Fruit fly (Drosophila melanogaster) whole organism, adult: ENCODE results near the gene CG15743.

ENCODE experiments used
- CG11617 ChIP-seq: fragments of 200-800 bp; sonication (Bioruptor generic); optimal IDR thresholded peaks from 2 replicates; lab custom pipeline; 2017; ENCODE audit warnings: mild to moderate bottlenecking, missing biosample characterization, missing genetic modification reagents, missing genetic modification characterization
- CG12768 ChIP-seq: fragments of 200-800 bp; sonication (Bioruptor generic); optimal IDR thresholded peaks from 2 replicates; lab custom pipeline; 2017; ENCODE audit warnings: missing biosample characterization, missing genetic modification characterization, mild to moderate bottlenecking, moderate library complexity, missing genetic modification reagents
- CG14711 ChIP-seq: fragments of 200-800 bp; sonication (Bioruptor generic); optimal IDR thresholded peaks from 2 replicates; lab custom pipeline; 2018; ENCODE audit warnings: missing biosample characterization, mild to moderate bottlenecking, missing genetic modification characterization, moderate library complexity
- CG1620 ChIP-seq: fragments of 200-800 bp; sonication (Bioruptor generic); optimal IDR thresholded peaks from 2 replicates; lab custom pipeline; 2016; ENCODE audit warnings: missing biosample characterization, missing genetic modification characterization
- CG33017 ChIP-seq: fragments of 200-800 bp; sonication (Bioruptor generic); optimal IDR thresholded peaks from 2 replicates; lab custom pipeline; 2018; ENCODE audit warnings: missing biosample characterization, mild to moderate bottlenecking, missing genetic modification characterization, moderate library complexity
- CG5204 ChIP-seq: fragments of 200-800 bp; sonication (Bioruptor generic); optimal IDR thresholded peaks from 2 replicates; lab custom pipeline; 2016; ENCODE audit warnings: missing biosample characterization, missing genetic modification characterization
- CG7045 ChIP-seq: fragments of 200-800 bp; sonication (Bioruptor generic); optimal IDR thresholded peaks from 2 replicates; lab custom pipeline; 2017; ENCODE audit warnings: missing biosample characterization, mild to moderate bottlenecking, missing genetic modification characterization
- CG7101 ChIP-seq: fragments of 200-800 bp; sonication (Bioruptor generic); optimal IDR thresholded peaks from 2 replicates; lab custom pipeline; 2018; ENCODE audit warnings: missing biosample characterization, mild to moderate bottlenecking, missing genetic modification characterization, moderate library complexity
- Clk ChIP-seq: fragments of 200-800 bp; sonication (Bioruptor generic); optimal IDR thresholded peaks from 2 replicates; lab custom pipeline; 2017; ENCODE audit warnings: missing biosample characterization, missing genetic modification characterization
- Crg-1 ChIP-seq: fragments of 200-800 bp; sonication (Bioruptor generic); optimal IDR thresholded peaks from 2 replicates; lab custom pipeline; 2016; ENCODE audit warnings: missing biosample characterization, missing genetic modification characterization
- Hr96 ChIP-seq: fragments of 200-800 bp; sonication (Bioruptor generic); optimal IDR thresholded peaks from 2 replicates; lab custom pipeline; 2016; ENCODE audit warnings: missing biosample characterization, missing genetic modification characterization
- Mnt ChIP-seq: fragments of 200-800 bp; sonication (Bioruptor generic); optimal IDR thresholded peaks from 2 replicates; lab custom pipeline; 2016; ENCODE audit warnings: missing biosample characterization, mild to moderate bottlenecking, missing genetic modification characterization
- bab1 ChIP-seq: fragments of 200-800 bp; sonication (Bioruptor generic); optimal IDR thresholded peaks from 3 replicates; lab custom pipeline; 2019; ENCODE audit warnings: missing biosample characterization, mild to moderate bottlenecking, missing genetic modification characterization, moderate library complexity
- cic ChIP-seq: fragments of 200-800 bp; sonication (Bioruptor generic); optimal IDR thresholded peaks from 2 replicates; lab custom pipeline; 2017; ENCODE audit warnings: missing biosample characterization, mild to moderate bottlenecking, missing genetic modification characterization, moderate library complexity
- cnc ChIP-seq, 2 experiments: fragments of >200 bp; optimal IDR thresholded peaks; 2 replicates each; lab custom pipeline; 2017
- kay ChIP-seq: fragments of 200-800 bp; sonication (Bioruptor generic); peaks from one replicate; lab custom pipeline; 2016; ENCODE audit warnings: missing biosample characterization, missing genetic modification characterization, borderline replicate concordance
- ovo ChIP-seq: fragments of 200-800 bp; sonication (Bioruptor generic); optimal IDR thresholded peaks from 2 replicates; lab custom pipeline; 2016; ENCODE audit warnings: missing biosample characterization, missing genetic modification characterization
- pad ChIP-seq: fragments of 200-800 bp; sonication (Bioruptor generic); optimal IDR thresholded peaks from 3 replicates; lab custom pipeline; 2017; ENCODE audit warnings: missing biosample characterization, missing genetic modification characterization, mild to moderate bottlenecking, moderate library complexity, missing genetic modification reagents
- tj ChIP-seq: fragments of 200-800 bp; sonication (Bioruptor generic); optimal IDR thresholded peaks from 3 replicates; lab custom pipeline; 2017; ENCODE audit warnings: missing biosample characterization, mild to moderate bottlenecking, missing genetic modification characterization, moderate library complexity
- toe ChIP-seq: fragments of 200-800 bp; sonication (Bioruptor generic); optimal IDR thresholded peaks from 2 replicates; lab custom pipeline; 2016; ENCODE audit warnings: missing biosample characterization, missing genetic modification characterization

The CG15743 gene

DNA sequence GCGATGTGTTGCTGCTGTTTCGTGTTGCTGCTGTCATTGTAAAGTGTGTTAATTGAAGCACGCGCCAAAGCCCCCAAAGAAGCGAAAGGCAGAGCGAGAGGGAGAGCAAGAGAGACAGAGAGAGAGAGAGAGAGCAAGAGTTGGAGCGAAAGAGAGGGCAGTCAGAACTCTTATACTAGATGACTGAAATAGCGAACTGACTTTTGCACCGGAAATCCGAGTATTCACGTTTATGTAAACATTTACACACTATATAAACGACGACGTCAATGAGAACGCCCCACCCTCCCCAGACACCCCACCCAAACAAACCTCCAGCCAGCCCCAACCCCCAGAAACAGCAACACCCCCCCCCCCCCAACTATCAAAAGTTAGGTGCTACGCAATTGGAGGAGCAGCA, 36.9 kb downstream of the CG15743 start:
- no peak for TF ChIP-seq Crg-1 (GFP tag; lab: Kevin White, UChicago)
- TF ChIP-seq cic (GFP tag; lab: Kevin White, UChicago) = peak; percentile 41
- TF ChIP-seq toe (GFP tag; lab: Kevin White, UChicago) = no peak
- no peak for TF ChIP-seq Hr96 (GFP tag; lab: Kevin White, UChicago)
- no peak for TF ChIP-seq cnc (optimal IDR thresholded peaks at IDR 0.05; lab: Kevin White, UChicago)
- no peak for TF ChIP-seq bab1 (GFP tag; lab: Kevin White, UChicago)
- TF ChIP-seq CG7101 (tag; lab: Kevin White, UChicago) = peak; percentile 42
- TF ChIP-seq CG14711 (tag; lab: Kevin White, UChicago) = no peak
- TF ChIP-seq CG11617 = no peak
- TF ChIP-seq CG12768 (GFP tag; lab: Kevin White, UChicago) = peak; percentile 80
- TF ChIP-seq Mnt = peak; percentile 5
- no peak for TF ChIP-seq Clk
- TF ChIP-seq kay (GFP tag; lab: Kevin White, UChicago) = no peak
- no peak for TF ChIP-seq ovo (GFP tag; lab: Kevin White, UChicago)
- TF ChIP-seq CG1620 (GFP tag; lab: Kevin White, UChicago) = no peak
- TF ChIP-seq CG5204 = no peak
- TF ChIP-seq CG33017 (tag; lab: Kevin White, UChicago) = peak; percentile 7
- TF ChIP-seq CG7045 (GFP tag; lab: Kevin White, UChicago) = no peak

DNA sequence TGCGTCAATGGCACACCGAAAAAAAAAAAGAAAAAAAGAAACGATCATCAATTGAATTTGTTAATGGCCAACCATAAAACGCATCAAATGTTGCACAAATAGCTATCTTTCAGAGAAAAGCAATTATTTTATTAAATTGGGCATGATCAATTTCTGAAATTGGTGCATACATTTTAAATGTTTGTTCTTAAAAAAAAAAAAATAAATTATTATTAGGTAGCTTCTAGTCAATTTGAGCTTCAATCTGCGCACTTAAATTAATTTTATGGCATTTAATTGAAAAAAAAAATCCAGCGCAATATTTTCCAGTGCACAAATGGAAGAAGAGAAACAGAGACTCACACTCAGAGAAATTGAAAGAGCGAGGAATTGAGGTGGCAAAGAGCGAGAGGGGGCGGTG, 37.6 kb downstream of the CG15743 start:
- TF ChIP-seq CG33017 (tag; lab: Kevin White, UChicago) (no peak), pad (no peak), kay (GFP tag; lab: Kevin White, UChicago) (peak; percentile 69), toe (GFP tag; lab: Kevin White, UChicago) (peak; percentile 25), CG14711 (tag; lab: Kevin White, UChicago) (peak; percentile 45), cic (GFP tag; lab: Kevin White, UChicago) (no peak), CG7101 (tag; lab: Kevin White, UChicago) (peak; percentile 57), bab1 (GFP tag; lab: Kevin White, UChicago) (peak; percentile 21), CG12768 (GFP tag; lab: Kevin White, UChicago) (no peak), Mnt (peak; percentile 24), CG1620 (GFP tag; lab: Kevin White, UChicago) (peak; percentile 17), CG5204 (peak; percentile 69), tj (GFP tag; lab: Kevin White, UChicago) (peak; percentile 8), CG7045 (GFP tag; lab: Kevin White, UChicago) (no peak), CG11617 (peak; percentile 39), cnc (optimal IDR thresholded peaks at IDR 0.05; lab: Kevin White, UChicago) (no peak), Crg-1 (GFP tag; lab: Kevin White, UChicago) (no peak), Hr96 (GFP tag; lab: Kevin White, UChicago) (peak; percentile 48), ovo (GFP tag; lab: Kevin White, UChicago) (no peak), Clk (no peak)

DNA sequence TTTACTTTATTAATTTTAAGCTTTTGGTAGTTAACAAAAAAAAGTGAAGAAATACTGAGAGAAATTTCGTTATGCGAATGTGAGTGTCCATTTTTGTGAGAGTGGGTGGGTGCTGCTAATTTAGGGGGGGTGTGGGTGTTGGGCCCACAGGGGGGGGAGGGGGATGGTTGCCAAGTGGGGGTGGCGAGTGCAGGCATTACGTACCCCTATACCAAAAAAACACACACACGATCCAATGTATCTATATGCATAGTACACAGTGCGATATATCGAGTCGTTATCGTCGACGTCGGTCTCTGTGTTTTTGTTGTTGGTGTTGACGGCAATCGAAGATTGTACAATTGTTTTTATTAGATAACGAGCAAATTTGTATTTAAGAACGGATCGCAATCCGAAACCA, 38.0 kb downstream of the CG15743 start:
- no peak for TF ChIP-seq CG12768 (GFP tag; lab: Kevin White, UChicago)
- TF ChIP-seq ovo (GFP tag; lab: Kevin White, UChicago) = no peak
- no peak for TF ChIP-seq CG7045 (GFP tag; lab: Kevin White, UChicago)
- no peak for TF ChIP-seq CG5204
- TF ChIP-seq toe (GFP tag; lab: Kevin White, UChicago) = no peak
- TF ChIP-seq Crg-1 (GFP tag; lab: Kevin White, UChicago) = no peak
- TF ChIP-seq Mnt = no peak
- TF ChIP-seq CG11617 = no peak
- no peak for TF ChIP-seq cnc (optimal IDR thresholded peaks at IDR 0.05; lab: Kevin White, UChicago)
- TF ChIP-seq Clk = no peak
- TF ChIP-seq pad = no peak
- no peak for TF ChIP-seq cic (GFP tag; lab: Kevin White, UChicago)

DNA sequence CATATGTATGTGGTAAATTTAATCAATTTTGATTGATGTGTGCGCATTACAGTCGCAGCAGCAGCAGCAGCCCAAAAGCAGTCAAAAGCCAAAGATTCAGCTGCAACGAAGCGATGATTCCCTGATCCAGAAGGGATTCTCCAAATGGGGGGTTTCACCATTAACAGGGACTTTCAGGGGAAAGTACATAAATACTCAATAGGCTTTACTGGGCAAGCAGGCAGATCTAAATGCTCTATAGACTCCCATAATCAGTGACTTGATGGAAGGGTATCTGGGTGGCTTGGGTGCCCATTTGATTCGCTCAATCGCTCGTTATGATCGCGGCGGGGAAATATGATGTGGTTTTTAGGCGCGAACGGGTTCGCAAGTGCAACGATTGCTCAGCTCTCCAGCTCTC, 39.8 kb downstream of the CG15743 start:
- TF ChIP-seq cnc (optimal IDR thresholded peaks at IDR 0.05; lab: Kevin White, UChicago) = no peak
- no peak for TF ChIP-seq tj (GFP tag; lab: Kevin White, UChicago)
- TF ChIP-seq Crg-1 (GFP tag; lab: Kevin White, UChicago) = no peak
- TF ChIP-seq CG11617 = no peak
- TF ChIP-seq CG14711 (tag; lab: Kevin White, UChicago) = no peak
- TF ChIP-seq toe (GFP tag; lab: Kevin White, UChicago) = no peak
- TF ChIP-seq CG7101 (tag; lab: Kevin White, UChicago) = no peak
- no peak for TF ChIP-seq cic (GFP tag; lab: Kevin White, UChicago)
- TF ChIP-seq CG12768 (GFP tag; lab: Kevin White, UChicago) = no peak
- no peak for TF ChIP-seq pad
- no peak for TF ChIP-seq CG1620 (GFP tag; lab: Kevin White, UChicago)

DNA sequence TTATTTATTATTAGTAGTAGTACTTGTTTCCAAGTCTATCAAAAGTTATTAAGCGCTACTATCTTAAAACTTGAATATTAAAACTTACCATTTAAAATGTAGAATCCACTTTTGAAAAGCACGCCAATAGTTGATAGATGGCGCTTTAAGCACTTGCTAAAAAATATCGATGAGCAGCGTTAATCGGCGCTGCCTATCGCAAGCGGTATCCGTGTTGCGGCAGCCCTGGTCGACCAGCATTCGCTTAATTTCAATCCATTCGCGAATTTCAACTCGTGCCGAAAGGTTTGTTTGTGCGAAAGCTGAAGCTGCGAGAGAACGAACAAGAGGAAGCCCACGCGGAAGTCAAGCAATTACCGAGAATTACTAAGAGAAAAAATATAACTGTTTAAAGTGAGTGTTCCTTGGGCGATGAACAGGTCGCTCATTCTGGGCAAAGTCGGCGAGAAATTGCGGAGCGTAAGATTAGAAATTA, 44.1 kb downstream of the CG15743 start, which contains the start of gene Prx2:
Gene Prx2, plus strand, starts transcription at position 253 of the 475 bp plus-strand sequence.
- TF ChIP-seq CG12768 (GFP tag; lab: Kevin White, UChicago) (peak; percentile 14), kay (GFP tag; lab: Kevin White, UChicago) (no peak), bab1 (GFP tag; lab: Kevin White, UChicago) (peak; percentile 71), CG11617 (peak; percentile 50), CG5204 (no peak), ovo (GFP tag; lab: Kevin White, UChicago) (peak; percentile 55), Mnt (peak; percentile 96), CG1620 (GFP tag; lab: Kevin White, UChicago) (peak; percentile 71), CG7045 (GFP tag; lab: Kevin White, UChicago) (no peak), tj (GFP tag; lab: Kevin White, UChicago) (no peak), Crg-1 (GFP tag; lab: Kevin White, UChicago) (peak; percentile 30), Hr96 (GFP tag; lab: Kevin White, UChicago) (peak; percentile 55), pad (peak; percentile 52), CG33017 (tag; lab: Kevin White, UChicago) (no peak), toe (GFP tag; lab: Kevin White, UChicago) (no peak), cic (GFP tag; lab: Kevin White, UChicago) (peak; percentile 55), Clk (no peak), cnc (optimal IDR thresholded peaks at IDR 0.05; lab: Kevin White, UChicago) (no peak), CG7101 (tag; lab: Kevin White, UChicago) (peak; percentile 61), CG14711 (tag; lab: Kevin White, UChicago) (peak; percentile 42)
